Worm (Caenorhabditis elegans): ENCODE measurements around the gene T22F3.7.
A peak's percentile ranks its signal among the peaks of the same experiment; 100 is the strongest.

Gene T22F3.7

DNA sequence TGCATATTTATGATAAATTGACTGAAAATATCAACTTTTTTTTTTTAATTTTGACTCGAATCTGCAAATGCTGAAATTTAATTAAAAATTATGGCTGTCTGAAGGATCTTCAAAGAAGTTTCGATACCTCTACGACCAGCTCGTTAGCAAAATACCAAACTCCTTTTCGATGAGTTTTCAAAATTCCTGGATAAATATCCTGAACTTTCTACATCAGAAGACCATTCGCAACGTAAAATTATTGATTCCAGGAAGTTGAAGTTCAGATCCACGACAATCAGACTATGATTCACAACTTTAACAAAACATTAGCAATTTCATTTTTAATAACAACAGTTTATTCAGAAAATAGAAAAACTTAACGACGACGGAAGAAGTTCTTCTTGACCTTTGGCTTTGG lies 15.5 kb downstream of the T22F3.7 start (continued):
- TF ChIP-seq gei-17 (GFP tag; optimal IDR thresholded peaks at IDR 0.05) (no peak), C17E4.6 (GFP tag; IDR thresholded peaks at IDR 0.05) (peak; percentile 54; the same call in 1 of the 2 replicates), attf-5 (GFP tag; optimal IDR thresholded peaks at IDR 0.05) (no peak), lir-1 (GFP tag; conservative IDR thresholded peaks at IDR 0.05) (no peak), mxl-1 (tag; optimal IDR thresholded peaks at IDR 0.05) (peak; percentile 21), rpc-1 (optimal IDR thresholded peaks at IDR 0.05) (no peak), rpc-1 (tag; optimal IDR thresholded peaks at IDR 0.05) (peak; percentile 15), hsf-1 (GFP tag; IDR thresholded peaks at IDR 0.05) (peak; percentile 73), xnd-1 (tag; optimal IDR thresholded peaks at IDR 0.05) (peak; percentile 48), D2030.7 (GFP tag; IDR thresholded peaks at IDR 0.05) (peak; percentile 88), tbp1 (GFP tag; optimal IDR thresholded peaks at IDR 0.05) (peak; percentile 47), madf-8 (GFP tag; conservative IDR thresholded peaks at IDR 0.05) (no peak; the same call in 1 of the 2 replicates), K12H6.12 (tag; optimal IDR thresholded peaks at IDR 0.05) (no peak), nhr-179 (tag; optimal IDR thresholded peaks at IDR 0.05) (no peak), ztf-22 (GFP tag; optimal IDR thresholded peaks at IDR 0.05) (no peak), lsy-27 (tag; optimal IDR thresholded peaks at IDR 0.05; ENCODE audit: borderline replicate concordance, insufficient read depth) (no peak), F39B2.1 (GFP tag; IDR thresholded peaks at IDR 0.05) (0 out of 2 replicates have a peak, but pooled peaks have one; percentile 34), snpc-1.1 (tag; optimal IDR thresholded peaks at IDR 0.05; ENCODE audit: insufficient read depth) (peak; percentile 80), F22D6.2 (tag; optimal IDR thresholded peaks at IDR 0.05) (no peak), rec-8 (tag; optimal IDR thresholded peaks at IDR 0.05) (peak in 1 of 2 experiments; percentile 17), F49E8.2 (tag; optimal IDR thresholded peaks at IDR 0.05; ENCODE audit: insufficient read depth) (peak; percentile 77), nhr-120 (GFP tag; IDR thresholded peaks at IDR 0.05) (no peak), snpc-1.3 (tag; optimal IDR thresholded peaks at IDR 0.05; ENCODE audit: insufficient read depth) (peak; percentile 85), hrde-1 (tag; optimal IDR thresholded peaks at IDR 0.05; ENCODE audit: borderline replicate concordance) (peak; percentile 96), rcor-1 (GFP tag; IDR thresholded peaks at IDR 0.05) (peak; percentile 68), lin-54 (GFP tag; optimal IDR thresholded peaks at IDR 0.05) (peak; percentile 54), him-1 (tag; optimal IDR thresholded peaks at IDR 0.05) (peak; percentile 73), F33H1.4 (GFP tag; IDR thresholded peaks at IDR 0.05) (peak; percentile 54; the same call in 1 of the 2 replicates), aptf-3 (GFP tag; IDR thresholded peaks at IDR 0.05) (peak; percentile 81), snpc-3.4 (tag; optimal IDR thresholded peaks at IDR 0.05) (peak; percentile 53), ama-1 (optimal IDR thresholded peaks at IDR 0.05) (no peak), ama-1 (GFP tag; optimal IDR thresholded peaks at IDR 0.05) (peak; percentile 67 to 71), F57C9.4 (tag; optimal IDR thresholded peaks at IDR 0.05) (no peak), ceh-100 (GFP tag; IDR thresholded peaks at IDR 0.05) (peak; percentile 33; the same call in 1 of the 2 replicates), bed-2 (GFP tag; IDR thresholded peaks at IDR 0.05) (no peak), ztf-25 (GFP tag; IDR thresholded peaks at IDR 0.05) (peak; percentile 35; the same call in 1 of the 2 replicates), Y79H2A.3 (GFP tag; conservative IDR thresholded peaks at IDR 0.05) (peak; percentile 68), ekl-4 (GFP tag; IDR thresholded peaks at IDR 0.05) (peak; percentile 79; the same call in 1 of the 2 replicates), ztf-6 (GFP tag; IDR thresholded peaks at IDR 0.05) (no peak), hmg-20 (GFP tag; IDR thresholded peaks at IDR 0.05) (0 out of 2 replicates have a peak, but pooled peaks have one; percentile 11), mcd-1 (GFP tag; IDR thresholded peaks at IDR 0.05) (peak; percentile 29; the same call in 1 of the 2 replicates), F52B5.7 (tag; optimal IDR thresholded peaks at IDR 0.05) (peak; percentile 9), let-607 (tag; optimal IDR thresholded peaks at IDR 0.05) (peak in 1 of 2 experiments; percentile 7)
